Worm (Caenorhabditis elegans) whole organism, midembryonic: ENCODE data around the gene srd-44.

Experiments used
- T22C8.4 ChIP-seq: fragments of 200-800 bp; sonication (Bioruptor generic); IDR thresholded peaks from 2 replicates; pipeline ENCODE4 v1.3.6; 2022; ENCODE audit warnings: missing genetic modification characterization, missing compliant biosample characterization
- cog-1 ChIP-seq: sonication (generic microtip); optimal IDR thresholded peaks from 2 replicates; lab custom pipeline; 2016; ENCODE audit warnings: missing genetic modification characterization, missing compliant biosample characterization
- flt-1 ChIP-seq: fragments of 200-800 bp; sonication (Bioruptor generic); IDR thresholded peaks from 2 replicates; pipeline ENCODE4 v1.3.6; 2022; ENCODE audit warnings: missing genetic modification characterization, missing compliant biosample characterization
- klf-2 ChIP-seq: fragments of 200-800 bp; sonication (Bioruptor generic); conservative IDR thresholded peaks from 2 replicates; pipeline ENCODE4 v1.3.6; 2022; ENCODE audit warnings: missing genetic modification reagents, missing genetic modification characterization, missing compliant biosample characterization
- med-1 ChIP-seq: sonication (generic microtip); optimal IDR thresholded peaks from 2 replicates; lab custom pipeline; 2017; ENCODE audit warnings: missing genetic modification characterization, mild to moderate bottlenecking, missing compliant biosample characterization, antibody characterized with exemption, missing genetic modification reagents; ENCODE audit not compliant: insufficient read depth
- ref-1 ChIP-seq: fragments of 200-800 bp; sonication (Bioruptor generic); conservative IDR thresholded peaks from 2 replicates; pipeline ENCODE4 v1.3.6; 2022; ENCODE audit warnings: missing genetic modification reagents, missing genetic modification characterization, missing compliant biosample characterization
- tab-1 ChIP-seq: fragments of 200-800 bp; sonication (Bioruptor generic); IDR thresholded peaks from 2 replicates; pipeline ENCODE4 v1.3.6; 2022; ENCODE audit warnings: missing genetic modification characterization, missing compliant biosample characterization
- ztf-23 ChIP-seq: fragments of 200-800 bp; sonication (Bioruptor generic); IDR thresholded peaks from 2 replicates; pipeline ENCODE4 v1.3.6; 2022; ENCODE audit warnings: missing genetic modification reagents, missing genetic modification characterization, missing compliant biosample characterization
- ztf-29 ChIP-seq: fragments of 200-800 bp; sonication (Bioruptor generic); IDR thresholded peaks from 2 replicates; pipeline ENCODE4 v1.3.6; 2022; ENCODE audit warnings: missing genetic modification reagents, missing genetic modification characterization, missing compliant biosample characterization

srd-44 gene

DNA sequence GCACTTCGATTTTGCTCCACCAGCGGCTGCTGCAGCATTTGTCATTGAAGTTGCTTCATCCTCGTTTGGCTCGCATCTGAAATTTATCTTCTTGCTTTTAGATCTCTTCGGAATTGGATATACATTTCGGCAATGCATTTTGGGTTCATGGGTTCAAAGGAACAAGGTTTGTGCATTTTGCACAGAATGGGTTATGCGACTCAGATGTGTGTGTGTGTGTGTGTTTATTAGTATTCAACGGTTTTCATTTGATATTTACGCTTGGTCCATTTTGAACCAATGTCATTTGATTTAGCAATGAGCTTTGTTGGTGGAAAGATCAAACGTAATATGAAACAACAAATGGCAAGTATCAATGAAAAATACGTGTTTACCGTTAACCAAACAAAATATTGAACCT lies 37.5 kb downstream of the srd-44 start:
- TF ChIP-seq flt-1 (no peak), klf-2 (no peak), ref-1 (GFP tag; lab: Robert Waterston, UW) (no peak)

ce11 chrX:12378293-12378692 lies 40.1 kb downstream of the srd-44 start, which contains the start of gene glb-13:
Gene glb-13 (minus strand): TSS chrX:12378393.
- TF ChIP-seq T22C8.4 (GFP tag; lab: Robert Waterston, UW) (no peak), ztf-29 (no peak), klf-2 (no peak), med-1 (GFP tag; lab: Kevin White, UChicago) (no peak), ztf-23 (GFP tag; lab: Robert Waterston, UW) (no peak), flt-1 (no peak), ref-1 (GFP tag; lab: Robert Waterston, UW) (no peak), tab-1 (GFP tag; lab: Robert Waterston, UW) (no peak), cog-1 (no peak)
